Worm (Caenorhabditis elegans): ENCODE results near the gene copd-1.
A peak's percentile ranks its signal among the peaks of the same experiment; 100 is the strongest.

Gene copd-1

ce11 chrIII:6592075-6592474 lies 32.7 kb downstream of the copd-1 start, which contains the start of gene F20H11.1:
Gene F20H11.1 (minus strand): TSS chrIII:6592175.
- TF ChIP-seq hif-1 (tag; optimal IDR thresholded peaks at IDR 0.05), result no peak
- TF ChIP-seq Y105C5A.15 (GFP tag; IDR thresholded peaks at IDR 0.05), result no peak
- TF ChIP-seq nhr-6 (tag; optimal IDR thresholded peaks at IDR 0.05), result no peak
- no peak for TF ChIP-seq nhr-42 (GFP tag; IDR thresholded peaks at IDR 0.05)
- TF ChIP-seq lin-13 (GFP tag; optimal IDR thresholded peaks at IDR 0.05), result no peak
- TF ChIP-seq lin-1 (GFP tag; IDR thresholded peaks at IDR 0.05), result no peak
- TF ChIP-seq jun-1 (tag; optimal IDR thresholded peaks at IDR 0.05), result no peak
- no peak for TF ChIP-seq Y5F2A.4 (GFP tag; optimal IDR thresholded peaks at IDR 0.05)
- TF ChIP-seq hlh-30 (tag; optimal IDR thresholded peaks at IDR 0.05; ENCODE audit: insufficient read depth), result no peak
- TF ChIP-seq nhr-48 (tag; optimal IDR thresholded peaks at IDR 0.05), result no peak
- TF ChIP-seq lin-39 (tag; optimal IDR thresholded peaks at IDR 0.05), result no peak
- no peak for TF ChIP-seq saeg-2 (GFP tag; IDR thresholded peaks at IDR 0.05)
- no peak for TF ChIP-seq mep-1 (tag; optimal IDR thresholded peaks at IDR 0.05)
- no peak for TF ChIP-seq ceh-20 (GFP tag; IDR thresholded peaks at IDR 0.05)
- no peak for TF ChIP-seq nhr-41 (GFP tag; IDR thresholded peaks at IDR 0.05)
- no peak for TF ChIP-seq snpc-4 (tag; optimal IDR thresholded peaks at IDR 0.05)
- TF ChIP-seq daf-16 (GFP tag; optimal IDR thresholded peaks at IDR 0.05), result no peak
- TF ChIP-seq daf-16 (tag; optimal IDR thresholded peaks at IDR 0.05), result no peak
- no peak for TF ChIP-seq unc-39 (tag; optimal IDR thresholded peaks at IDR 0.05)
- no peak for TF ChIP-seq unc-130 (GFP tag; optimal IDR thresholded peaks at IDR 0.05)
- TF ChIP-seq hlh-11 (tag; optimal IDR thresholded peaks at IDR 0.05), result no peak

- TF ChIP-seq unc-62 (GFP tag; optimal IDR thresholded peaks at IDR 0.05 in 1 of 2) (peak in 1 of 2 experiments; percentile 92), unc-62 (tag; optimal IDR thresholded peaks at IDR 0.05) (no peak), arid-1 (GFP tag; conservative IDR thresholded peaks at IDR 0.05) (no peak)
Measured at ce11 chrIII:6589499-6589898, 35.3 kb downstream of the copd-1 start.

ce11 chrIII:6587564-6587963 lies 37.2 kb downstream of the copd-1 start, which contains the start of gene ddo-3:
Gene ddo-3 (plus strand): TSS chrIII:6587864.
- TF ChIP-seq nhr-102 (tag; optimal IDR thresholded peaks at IDR 0.05) (no peak), aha-1 (tag) (no peak), ceh-32 (tag; optimal IDR thresholded peaks at IDR 0.05; ENCODE audit: poor library complexity) (no peak), fos-1 (tag; optimal IDR thresholded peaks at IDR 0.05) (no peak), skn-1 (tag; optimal IDR thresholded peaks at IDR 0.05) (no peak), arid-1 (GFP tag; conservative IDR thresholded peaks at IDR 0.05) (no peak), T26A8.4 (GFP tag; IDR thresholded peaks at IDR 0.05) (no peak)

ce11 chrIII:6581585-6581984 lies 43.2 kb downstream of the copd-1 start, which contains the start of gene acr-21:
Gene acr-21 (plus strand): TSS chrIII:6581885.
- no peak for TF ChIP-seq sdz-12 (GFP tag; optimal IDR thresholded peaks at IDR 0.05)
- peak; percentile 3 for TF ChIP-seq fkh-10 (GFP tag; optimal IDR thresholded peaks at IDR 0.05)
- no peak for TF ChIP-seq fos-1 (tag; optimal IDR thresholded peaks at IDR 0.05)
- TF ChIP-seq egl-27 (tag; optimal IDR thresholded peaks at IDR 0.05), result no peak

- TF ChIP-seq F10B5.3 (tag; optimal IDR thresholded peaks at IDR 0.05) (no peak), lin-39 (tag; optimal IDR thresholded peaks at IDR 0.05) (no peak), gei-8 (GFP tag; optimal IDR thresholded peaks at IDR 0.05) (no peak), nhr-77 (tag; optimal IDR thresholded peaks at IDR 0.05) (no peak), nhr-41 (GFP tag; IDR thresholded peaks at IDR 0.05) (no peak), duxl-1 (tag; optimal IDR thresholded peaks at IDR 0.05; ENCODE audit: poor library complexity) (no peak), ceh-32 (tag; optimal IDR thresholded peaks at IDR 0.05; ENCODE audit: poor library complexity) (no peak), Y75B8A.6 (GFP tag; IDR thresholded peaks at IDR 0.05) (no peak), nhr-48 (tag; optimal IDR thresholded peaks at IDR 0.05) (no peak), ces-1 (GFP tag; optimal IDR thresholded peaks at IDR 0.05) (no peak), T20F7.1 (GFP tag; optimal IDR thresholded peaks at IDR 0.05) (no peak), dmd-9 (GFP tag; IDR thresholded peaks at IDR 0.05) (no peak)
Measured at ce11 chrIII:6579398-6579797, 45.4 kb downstream of the copd-1 start, which contains the start of gene F27B3.8. Gene F27B3.8 (plus strand): TSS chrIII:6579698.

Measured in whole organism, L4 larva.